Fruit fly (Drosophila melanogaster): Measurements from ENCODE around the gene CG14989.

The CG14989 gene

DNA sequence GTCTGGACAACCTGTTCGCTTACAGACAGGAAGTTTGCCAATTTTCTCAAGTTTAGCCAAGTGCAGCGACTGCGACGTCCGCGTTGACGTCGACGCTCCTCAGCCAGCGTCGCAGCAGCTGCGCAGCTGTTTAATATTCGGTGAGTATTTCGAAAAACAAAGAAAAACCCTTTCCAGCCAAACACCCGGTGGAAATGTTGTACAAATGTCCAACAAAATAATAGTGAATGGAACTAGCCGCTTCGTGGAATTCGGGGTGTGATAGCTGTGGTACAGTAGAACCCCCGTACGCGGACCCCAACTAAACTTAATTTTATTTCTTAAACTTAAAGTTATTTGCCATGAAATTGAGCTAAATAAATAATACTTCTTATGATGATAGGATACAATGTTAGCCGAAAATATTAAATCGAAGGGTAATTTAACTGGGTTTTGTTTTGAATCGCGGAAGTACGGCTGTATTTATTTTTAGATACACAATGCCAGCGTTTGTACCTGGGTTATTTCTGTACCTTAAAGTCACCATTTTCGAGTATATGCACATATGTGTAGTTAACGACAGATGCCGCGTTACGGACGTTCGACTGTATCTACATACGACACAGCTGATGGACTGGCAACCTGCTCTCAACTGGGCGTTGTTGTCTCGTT lies 21.6 kb downstream of the CG14989 start (continued):
- TF ChIP-seq Scr (GFP tag; IDR thresholded peaks at IDR 0.05; ENCODE audit: partially characterized antibody): no peak
- TF ChIP-seq unc-4 (GFP tag; IDR thresholded peaks at IDR 0.05; ENCODE audit: partially characterized antibody): no peak
- TF ChIP-seq Dp (GFP tag; optimal IDR thresholded peaks at IDR 0.05): no peak
- TF ChIP-seq eyg (GFP tag; optimal IDR thresholded peaks at IDR 0.05): peak; percentile 60
- peak; percentile 64 for TF ChIP-seq CG8290 (GFP tag; optimal IDR thresholded peaks at IDR 0.05)
- peak in 1 of 2 experiments; percentile 50 for TF ChIP-seq CG8290 (tag; optimal IDR thresholded peaks at IDR 0.05)
- no peak for TF ChIP-seq Neu2 (GFP tag; optimal IDR thresholded peaks at IDR 0.05; ENCODE audit: borderline replicate concordance)
- no peak for TF ChIP-seq Opbp (GFP tag; IDR thresholded peaks at IDR 0.05; ENCODE audit: partially characterized antibody)
- TF ChIP-seq inv (GFP tag; IDR thresholded peaks at IDR 0.05; ENCODE audit: partially characterized antibody): no peak
- no peak for TF ChIP-seq br (optimal IDR thresholded peaks at IDR 0.05)
- no peak for TF ChIP-seq CG2889 (GFP tag; IDR thresholded peaks at IDR 0.05)
- TF ChIP-seq NC2α (GFP tag; optimal IDR thresholded peaks at IDR 0.05): peak; percentile 38
- TF ChIP-seq CG17802 (tag; optimal IDR thresholded peaks at IDR 0.05): no peak
- TF ChIP-seq exex (tag; optimal IDR thresholded peaks at IDR 0.05): peak; percentile 5
- peak; percentile 52 for TF ChIP-seq Hmx (GFP tag; optimal IDR thresholded peaks at IDR 0.05)
- no peak for TF ChIP-seq Dref (GFP tag; IDR thresholded peaks at IDR 0.05)
- peak; percentile 32 for TF ChIP-seq fd3F (GFP tag; optimal IDR thresholded peaks at IDR 0.05)
- TF ChIP-seq CG4282 (GFP tag; optimal IDR thresholded peaks at IDR 0.05): no peak
- no peak for TF ChIP-seq CG4360 (GFP tag; IDR thresholded peaks at IDR 0.05)
- TF ChIP-seq Lhr (GFP tag; optimal IDR thresholded peaks at IDR 0.05): peak; percentile 37
- peak; percentile 57 for TF ChIP-seq sqz (GFP tag; optimal IDR thresholded peaks at IDR 0.05)
- no peak for TF ChIP-seq psq (GFP tag; optimal IDR thresholded peaks at IDR 0.05)
- TF ChIP-seq Hmr (GFP tag; optimal IDR thresholded peaks at IDR 0.05): peak; percentile 77
- peak; percentile 30 for TF ChIP-seq Fer2 (tag; optimal IDR thresholded peaks at IDR 0.05)
- TF ChIP-seq CG15269 (tag; optimal IDR thresholded peaks at IDR 0.05): peak; percentile 85
- peak; percentile 33; the same call in 1 of the 2 replicates for TF ChIP-seq H2.0 (GFP tag; IDR thresholded peaks at IDR 0.05)
- TF ChIP-seq CG10209 (GFP tag; optimal IDR thresholded peaks at IDR 0.05): peak; percentile 80
- TF ChIP-seq Gug (GFP tag; IDR thresholded peaks at IDR 0.05): peak; percentile 47; the same call in 2 of the 4 replicates
- peak; percentile 33 for TF ChIP-seq repo (GFP tag; optimal IDR thresholded peaks at IDR 0.05)
- TF ChIP-seq CG18011 (GFP tag; optimal IDR thresholded peaks at IDR 0.05): peak; percentile 44
- TF ChIP-seq dm (GFP tag; optimal IDR thresholded peaks at IDR 0.05): peak; percentile 26
- peak; percentile 31 for TF ChIP-seq CG10462 (GFP tag; optimal IDR thresholded peaks at IDR 0.05)
- peak; percentile 61 for TF ChIP-seq CG6654 (GFP tag; optimal IDR thresholded peaks at IDR 0.05)
- TF ChIP-seq Asciz (GFP tag; optimal IDR thresholded peaks at IDR 0.05): peak; percentile 73
- peak; percentile 79 for TF ChIP-seq ind (GFP tag; optimal IDR thresholded peaks at IDR 0.05)
- peak; percentile 48 for TF ChIP-seq CG2202 (tag; optimal IDR thresholded peaks at IDR 0.05)
- no peak for TF ChIP-seq sens-2 (GFP tag; IDR thresholded peaks at IDR 0.05)
- TF ChIP-seq NC2β (GFP tag; optimal IDR thresholded peaks at IDR 0.05): peak; percentile 47
- no peak for TF ChIP-seq zen2 (GFP tag; IDR thresholded peaks at IDR 0.05; ENCODE audit: partially characterized antibody)
- TF ChIP-seq run (tag; optimal IDR thresholded peaks at IDR 0.05): peak; percentile 29
- TF ChIP-seq CG9817 (tag; optimal IDR thresholded peaks at IDR 0.05): peak; percentile 46
- TF ChIP-seq Xbp1 (GFP tag; optimal IDR thresholded peaks at IDR 0.05): peak; percentile 72
- peak; percentile 38 for TF ChIP-seq Ets97D (GFP tag; optimal IDR thresholded peaks at IDR 0.05)
- peak; percentile 97 for TF ChIP-seq sens (GFP tag)
- TF ChIP-seq Mrtf (GFP tag; IDR thresholded peaks at IDR 0.05): peak; percentile 58; the same call in 2 of the 3 replicates
- TF ChIP-seq CG6683 (GFP tag; optimal IDR thresholded peaks at IDR 0.05): peak; percentile 60
- no peak for TF ChIP-seq CG8478 (optimal IDR thresholded peaks at IDR 0.05)
- TF ChIP-seq sr (GFP tag; IDR thresholded peaks at IDR 0.05): no peak
- peak; percentile 74 for TF ChIP-seq Ptx1 (GFP tag; IDR thresholded peaks at IDR 0.05)
- TF ChIP-seq CG30403 (GFP tag; optimal IDR thresholded peaks at IDR 0.05): peak; percentile 79
- TF ChIP-seq ap (GFP tag; IDR thresholded peaks at IDR 0.05): no peak

Data from whole organism, embryonic.